Fruit fly (Drosophila melanogaster): Measurements from ENCODE around the gene Stip1.

The Stip1 gene

DNA sequence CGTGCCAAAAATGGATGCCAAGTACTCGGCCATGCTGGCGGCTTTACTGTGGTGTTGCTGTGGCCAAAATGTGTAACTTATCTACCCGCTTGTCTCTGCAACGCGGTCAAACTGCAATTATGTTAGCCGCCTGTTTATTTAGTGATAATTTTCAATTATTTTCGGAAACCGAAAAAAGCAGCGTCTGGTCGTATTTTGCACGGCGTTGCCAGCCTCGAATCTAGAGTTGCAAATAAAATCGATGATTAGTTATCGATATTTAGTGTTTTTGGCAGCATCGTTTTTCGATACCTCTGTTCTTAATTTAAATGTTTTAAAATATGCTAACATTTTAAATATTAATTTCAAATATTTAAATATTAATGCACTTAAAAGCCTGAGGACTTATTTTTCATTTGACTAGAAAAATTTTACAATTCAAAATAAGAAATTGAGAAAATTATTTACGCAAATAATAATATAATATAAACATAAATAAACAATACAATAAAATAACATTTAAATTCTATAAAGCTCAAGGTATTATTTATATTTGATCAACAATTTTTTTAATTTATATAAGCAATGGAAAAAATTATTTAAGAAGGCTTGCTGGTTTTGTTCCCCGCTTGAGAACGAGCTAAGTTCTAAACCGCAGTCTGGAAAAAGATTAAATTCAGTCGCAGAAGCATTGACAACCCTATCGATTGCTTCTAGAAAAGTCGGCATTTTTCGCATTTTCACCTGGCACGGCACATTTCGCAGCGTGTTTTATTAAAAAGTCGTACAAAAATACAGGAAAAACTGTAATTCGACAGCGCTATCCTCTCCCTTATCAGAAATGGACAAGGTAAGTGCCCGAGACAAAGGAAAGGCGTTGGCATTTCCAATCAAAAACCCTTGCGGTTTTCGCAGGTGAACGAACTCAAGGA is at the start of gene Stip1, which contains the start of gene U2af38:
Gene Stip1, plus strand, starts transcription at position 671 of the 911 bp plus-strand sequence.
Gene U2af38, minus strand, starts transcription at position 230 of the 911 bp plus-strand sequence.
- TF ChIP-seq psq (optimal IDR thresholded peaks at IDR 0.05) (no peak), Myc (optimal IDR thresholded peaks at IDR 0.05) (no peak), ttk (optimal IDR thresholded peaks at IDR 0.05) (no peak), Sin3A (optimal IDR thresholded peaks at IDR 0.05) (no peak), h (optimal IDR thresholded peaks at IDR 0.05) (no peak), insv (optimal IDR thresholded peaks at IDR 0.05) (no peak)

DNA sequence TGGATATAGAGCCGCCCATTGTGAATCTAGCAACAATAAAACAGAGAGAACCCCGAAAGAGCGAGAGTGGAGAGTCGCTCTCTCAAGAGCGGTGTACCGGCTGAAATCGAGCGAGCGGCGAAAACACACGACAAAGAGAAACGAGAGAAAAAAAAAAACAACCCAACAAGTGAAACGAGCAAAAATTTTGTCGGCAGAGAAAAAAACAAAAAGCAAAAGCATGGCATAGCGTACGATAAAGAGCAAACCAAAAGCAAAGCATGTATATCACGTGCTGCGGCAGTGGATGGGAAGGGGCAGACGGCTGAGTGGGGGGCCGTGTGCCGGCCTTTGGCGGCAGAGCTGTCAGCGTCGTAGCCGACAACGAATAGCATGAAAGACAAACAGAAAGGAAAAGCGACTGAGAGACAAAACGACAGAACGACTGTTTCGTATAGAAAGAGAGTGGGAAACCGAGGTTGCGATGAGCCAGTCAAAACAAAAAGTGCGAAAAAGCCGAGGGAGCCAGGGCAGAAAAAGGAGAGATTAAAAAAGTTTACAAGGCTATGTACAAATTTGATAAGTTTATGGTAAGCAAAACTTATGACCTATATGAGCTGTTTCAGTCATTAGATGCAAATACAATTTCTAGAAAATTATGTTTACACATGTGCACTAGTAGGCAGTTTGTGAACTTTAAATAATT is 48.1 kb upstream of the Stip1 start:
- TF ChIP-seq h (optimal IDR thresholded peaks at IDR 0.05) = no peak
- TF ChIP-seq psq (optimal IDR thresholded peaks at IDR 0.05) = peak; percentile 80
- no peak for TF ChIP-seq insv (optimal IDR thresholded peaks at IDR 0.05)
- no peak for TF ChIP-seq Sin3A (optimal IDR thresholded peaks at IDR 0.05)
- TF ChIP-seq ttk (optimal IDR thresholded peaks at IDR 0.05) = no peak
- TF ChIP-seq Myc (optimal IDR thresholded peaks at IDR 0.05) = no peak

DNA sequence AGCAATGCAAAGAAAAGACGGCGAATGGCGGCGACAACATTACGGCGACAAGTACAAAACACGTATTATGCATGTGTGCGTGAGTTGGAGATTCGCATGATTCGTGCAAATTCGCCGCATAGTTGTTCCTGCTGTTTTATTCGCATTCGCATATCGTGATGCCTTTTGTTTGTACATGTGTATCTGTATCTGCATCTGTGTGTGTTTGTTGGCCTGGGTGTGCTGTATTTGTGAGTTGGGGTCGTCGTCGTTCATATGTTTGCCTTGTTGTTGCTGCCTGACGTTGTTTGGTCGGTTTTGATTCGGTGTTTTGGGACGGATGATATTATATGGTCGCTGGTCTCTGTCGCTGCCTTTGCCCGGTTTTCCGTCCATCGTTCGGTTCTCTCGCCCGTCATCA is 47.5 kb upstream of the Stip1 start:
- TF ChIP-seq psq (optimal IDR thresholded peaks at IDR 0.05) = no peak
- no peak for TF ChIP-seq Sin3A (optimal IDR thresholded peaks at IDR 0.05)
- TF ChIP-seq h (optimal IDR thresholded peaks at IDR 0.05) = no peak
- no peak for TF ChIP-seq Myc (optimal IDR thresholded peaks at IDR 0.05)
- TF ChIP-seq ttk (optimal IDR thresholded peaks at IDR 0.05) = no peak
- no peak for TF ChIP-seq insv (optimal IDR thresholded peaks at IDR 0.05)

DNA sequence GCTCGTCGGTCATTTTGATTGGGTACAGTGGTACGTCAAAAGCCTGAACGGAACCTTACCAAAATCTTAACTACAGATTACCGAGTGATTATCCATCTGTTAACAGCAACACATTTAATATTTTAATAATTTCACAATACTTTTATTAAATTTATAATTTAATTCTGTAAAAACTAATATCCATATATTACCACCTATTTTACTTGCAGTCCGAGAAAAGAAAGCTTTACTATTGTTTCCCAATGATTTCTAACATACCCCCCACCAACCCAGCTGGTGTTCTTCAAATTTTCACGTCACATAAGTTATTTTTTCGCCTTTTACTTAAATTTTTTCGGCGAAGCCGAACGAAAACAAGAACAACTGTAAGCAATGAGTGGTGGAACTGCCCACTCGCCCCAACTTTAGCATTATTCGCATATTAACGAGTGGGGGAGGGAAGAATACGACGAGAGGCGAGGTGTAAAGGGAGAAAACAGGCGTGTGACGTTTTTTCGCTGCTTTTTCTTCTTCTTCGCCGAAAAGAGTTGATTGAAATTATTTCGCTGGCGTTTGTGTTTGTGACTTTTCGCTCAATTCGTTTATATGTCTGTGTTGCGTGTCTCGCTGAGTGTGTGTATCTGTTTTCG is 47.0 kb upstream of the Stip1 start:
- TF ChIP-seq Myc (optimal IDR thresholded peaks at IDR 0.05) (no peak), psq (optimal IDR thresholded peaks at IDR 0.05) (no peak), Sin3A (optimal IDR thresholded peaks at IDR 0.05) (no peak), h (optimal IDR thresholded peaks at IDR 0.05) (no peak), insv (optimal IDR thresholded peaks at IDR 0.05) (no peak), ttk (optimal IDR thresholded peaks at IDR 0.05) (no peak)

dm6 chr2L:248592-248991 is 46.3 kb upstream of the Stip1 start:
- peak; percentile 13 for TF ChIP-seq psq (optimal IDR thresholded peaks at IDR 0.05)
- no peak for TF ChIP-seq Sin3A (optimal IDR thresholded peaks at IDR 0.05)
- no peak for TF ChIP-seq h (optimal IDR thresholded peaks at IDR 0.05)

- TF ChIP-seq psq (optimal IDR thresholded peaks at IDR 0.05) (peak; percentile 25), insv (optimal IDR thresholded peaks at IDR 0.05) (no peak)
Measured at dm6 chr2L:249048-249825, 45.7 kb upstream of the Stip1 start.

DNA sequence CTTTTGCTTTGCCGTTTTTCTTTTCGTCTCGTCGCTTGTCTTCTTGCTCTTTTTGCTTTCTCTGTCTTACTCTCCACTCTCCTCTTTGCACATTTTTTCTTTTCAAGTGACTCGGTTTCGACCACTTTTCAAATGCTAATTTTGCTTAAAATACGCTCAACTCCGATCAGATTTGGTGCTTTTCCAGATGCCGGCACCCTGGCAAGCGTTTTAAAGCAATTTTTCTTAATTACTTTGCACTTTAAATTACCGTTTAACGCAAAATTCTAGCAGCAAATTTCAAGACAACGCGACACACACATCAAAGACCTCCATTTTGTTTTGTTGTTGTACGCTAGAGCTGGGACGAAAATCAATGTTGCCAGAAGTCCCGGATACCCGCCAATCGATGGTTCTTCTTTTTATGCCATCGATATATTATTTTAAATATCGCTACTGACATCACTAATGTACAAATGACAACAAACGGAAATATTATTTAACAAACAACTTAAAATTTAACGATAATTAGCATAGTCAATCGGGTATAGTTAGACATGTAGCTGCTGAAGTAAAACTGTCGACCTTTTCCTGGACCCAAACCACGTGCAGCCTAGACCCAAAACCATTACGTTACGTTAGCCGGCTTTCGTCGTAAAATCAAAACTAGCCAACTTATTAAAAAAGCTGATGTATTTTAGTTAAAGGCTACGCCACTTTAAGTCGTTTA is 44.3 kb upstream of the Stip1 start, which contains the start of gene kis:
Gene kis, minus strand, starts transcription at position 317 of the 709 bp plus-strand sequence.
- TF ChIP-seq Sin3A (optimal IDR thresholded peaks at IDR 0.05) (no peak), ttk (optimal IDR thresholded peaks at IDR 0.05) (no peak), Myc (optimal IDR thresholded peaks at IDR 0.05) (no peak), insv (optimal IDR thresholded peaks at IDR 0.05) (no peak), h (optimal IDR thresholded peaks at IDR 0.05) (no peak), psq (optimal IDR thresholded peaks at IDR 0.05) (no peak)

DNA sequence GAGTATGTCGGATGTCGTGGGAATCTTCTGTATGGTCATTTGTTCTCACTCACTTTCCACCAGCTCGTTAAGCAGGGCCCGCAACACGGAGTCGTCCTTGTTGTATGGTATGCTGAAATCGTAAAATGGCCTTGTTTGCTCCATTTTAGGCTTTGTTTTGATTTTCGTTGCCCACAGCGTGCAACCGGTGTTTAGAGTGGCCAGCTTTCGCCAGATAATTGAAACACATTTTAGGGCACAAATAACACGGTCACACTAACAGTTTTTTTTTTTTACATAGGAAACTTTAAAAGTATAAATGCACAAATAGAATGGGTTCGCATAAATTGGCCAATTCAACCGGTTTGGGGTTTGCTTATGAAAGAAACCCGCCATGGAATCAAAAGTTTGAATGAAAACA is 42.7 kb upstream of the Stip1 start, which contains the start of gene Rpp30:
Gene Rpp30, minus strand, starts transcription at position 200 of the 400 bp plus-strand sequence.
- TF ChIP-seq psq (optimal IDR thresholded peaks at IDR 0.05) (no peak), Sin3A (optimal IDR thresholded peaks at IDR 0.05) (no peak), Myc (optimal IDR thresholded peaks at IDR 0.05) (no peak), insv (optimal IDR thresholded peaks at IDR 0.05) (no peak)

dm6 chr2L:267441-268089 is 27.4 kb upstream of the Stip1 start, which contains the start of gene CG17075:
CG17075 (minus strand) TSS chr2L:267505.
- TF ChIP-seq ttk (optimal IDR thresholded peaks at IDR 0.05) = no peak
- TF ChIP-seq Sin3A (optimal IDR thresholded peaks at IDR 0.05) = no peak
- TF ChIP-seq insv (optimal IDR thresholded peaks at IDR 0.05) = no peak

DNA sequence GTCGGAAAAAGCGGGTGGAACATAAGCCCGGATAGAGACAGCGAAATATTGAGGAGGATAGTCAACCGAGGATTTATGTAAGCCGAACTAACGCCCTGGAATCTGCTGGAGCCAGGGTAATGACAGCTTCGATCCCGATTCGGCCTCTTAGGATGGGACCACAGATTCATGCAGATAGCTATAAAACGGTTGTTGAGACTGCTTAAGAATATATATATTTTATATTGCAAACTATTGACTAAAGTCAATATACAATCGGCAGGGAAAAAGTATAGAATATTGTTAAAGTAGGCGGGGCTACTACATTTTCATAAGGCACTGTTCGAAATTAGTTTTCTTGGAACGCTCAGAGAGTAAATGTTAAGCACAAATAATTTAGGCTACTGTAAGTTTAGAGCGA is 26.1 kb upstream of the Stip1 start, which contains the start of gene CG3345:
Gene CG3345, plus strand, starts transcription at position 301 of the 400 bp plus-strand sequence.
- TF ChIP-seq insv (optimal IDR thresholded peaks at IDR 0.05) (no peak), Sin3A (optimal IDR thresholded peaks at IDR 0.05) (no peak), psq (optimal IDR thresholded peaks at IDR 0.05) (no peak), h (optimal IDR thresholded peaks at IDR 0.05) (no peak), ttk (optimal IDR thresholded peaks at IDR 0.05) (no peak), Myc (optimal IDR thresholded peaks at IDR 0.05) (no peak)
